Fruit fly (Drosophila melanogaster): ENCODE measurements around the gene Tim17b1.

The Tim17b1 gene

dm6 chr3R:5323741-5324538 lies 24.0 kb downstream of the Tim17b1 start:
- TF ChIP-seq CG17801 (GFP tag; optimal IDR thresholded peaks at IDR 0.05; ENCODE audit: partially characterized antibody), result peak; percentile 66

- TF ChIP-seq CG17801 (GFP tag; optimal IDR thresholded peaks at IDR 0.05; ENCODE audit: partially characterized antibody), result no peak
Measured at dm6 chr3R:5326166-5326565, 26.2 kb downstream of the Tim17b1 start.

- no peak for TF ChIP-seq CG17801 (GFP tag; optimal IDR thresholded peaks at IDR 0.05; ENCODE audit: partially characterized antibody)
Measured at dm6 chr3R:5327911-5328310, 28.0 kb downstream of the Tim17b1 start.

- TF ChIP-seq CG17801 (GFP tag; optimal IDR thresholded peaks at IDR 0.05; ENCODE audit: partially characterized antibody), result no peak
Measured at dm6 chr3R:5330338-5330737, 30.4 kb downstream of the Tim17b1 start.

- TF ChIP-seq CG17801 (GFP tag; optimal IDR thresholded peaks at IDR 0.05; ENCODE audit: partially characterized antibody), result no peak
Measured at dm6 chr3R:5331764-5332405, 31.9 kb downstream of the Tim17b1 start.

- TF ChIP-seq CG17801 (GFP tag; optimal IDR thresholded peaks at IDR 0.05; ENCODE audit: partially characterized antibody), result no peak
Measured at dm6 chr3R:5346707-5347323, 46.9 kb downstream of the Tim17b1 start.

- TF ChIP-seq CG17801 (GFP tag; optimal IDR thresholded peaks at IDR 0.05; ENCODE audit: partially characterized antibody), result no peak
Measured at dm6 chr3R:5350393-5350972, 50.5 kb downstream of the Tim17b1 start, which contains the start of gene mtd. Gene mtd (minus strand): TSS chr3R:5350443.

All from ovary, adult (tissue).